Worm (Caenorhabditis elegans) whole organism, early embryonic: ENCODE results near the gene D1005.2.

ENCODE experiments used
- F13C5.2 ChIP-seq: sonication (generic microtip); optimal IDR thresholded peaks from 2 replicates; lab custom pipeline; 2017; ENCODE audit warnings: mild to moderate bottlenecking, missing genetic modification characterization, inconsistent platforms, missing compliant biosample characterization
- aly-1 ChIP-seq: sonication (generic microtip); optimal IDR thresholded peaks from 2 replicates; lab custom pipeline; 2016; ENCODE audit warnings: missing genetic modification characterization, missing compliant biosample characterization
- ceh-36 ChIP-seq: sonication (generic microtip); optimal IDR thresholded peaks from 2 replicates; lab custom pipeline; 2016; ENCODE audit warnings: missing genetic modification characterization, inconsistent platforms, missing compliant biosample characterization
- tbx-11 ChIP-seq: fragments of 200-800 bp; sonication (Bioruptor generic); IDR thresholded peaks from 2 replicates; pipeline ENCODE4 v1.3.6; 2022; ENCODE audit warnings: missing genetic modification characterization, missing compliant biosample characterization

DNA sequence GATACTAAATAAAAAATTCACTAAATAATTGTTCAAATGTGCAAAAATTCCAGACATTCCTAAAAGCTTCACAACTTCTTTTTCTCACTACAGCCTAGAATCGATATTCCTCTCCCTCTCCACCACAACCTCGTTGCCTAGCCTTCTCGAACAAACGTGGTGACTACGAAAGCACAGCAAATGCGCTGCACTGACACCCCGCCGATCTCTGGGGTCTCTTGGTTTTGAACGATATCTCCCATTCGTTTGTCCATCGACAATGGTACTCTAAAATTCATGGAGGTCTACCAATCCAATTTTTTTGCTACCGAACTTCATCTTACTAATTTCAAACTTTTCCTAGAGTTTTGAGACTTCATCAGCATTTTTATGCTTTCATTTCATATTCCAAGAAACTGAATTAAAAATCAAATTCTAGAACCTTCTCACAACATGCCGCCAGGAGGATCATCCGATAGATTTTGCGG is 8.4 kb upstream of the D1005.2 start, which contains the start of gene W05H7.1:
- no peak for TF ChIP-seq tbx-11 (GFP tag; lab: Robert Waterston, UW)
- TF ChIP-seq aly-1 = no peak
- TF ChIP-seq F13C5.2 (tag; lab: Kevin White, UChicago) = no peak
- TF ChIP-seq ceh-36 = no peak
